Worm (Caenorhabditis elegans): Measurements from ENCODE around the gene ZK899.5.
"Not testable (repeated sequence)": the region's sequence is repeated elsewhere in the genome, so short reads cannot be mapped to it uniquely, and the experiment has no call there.

Gene ZK899.5

ce11 chrX:9460834-9461233 is at the start of gene ZK899.5:
TSS of gene ZK899.5 (minus strand) at chrX:9460934.
- not testable (repeated sequence) for TF ChIP-seq unc-42, eyg-1, hlh-6 (tag; optimal IDR thresholded peaks at IDR 0.05)

- TF ChIP-seq odd-2 (tag; optimal IDR thresholded peaks at IDR 0.05) (no peak), ceh-45 (GFP tag; IDR thresholded peaks at IDR 0.05) (no peak), hlh-8 (tag; optimal IDR thresholded peaks at IDR 0.05) (no peak), dmd-4 (tag; optimal IDR thresholded peaks at IDR 0.05; ENCODE audit: borderline replicate concordance) (no peak), rnt-1 (tag; optimal IDR thresholded peaks at IDR 0.05) (no peak), ceh-22 (tag; optimal IDR thresholded peaks at IDR 0.05) (no peak), nhr-232 (tag; optimal IDR thresholded peaks at IDR 0.05) (no peak), fkh-10 (GFP tag; optimal IDR thresholded peaks at IDR 0.05) (no peak), ceh-6 (GFP tag; optimal IDR thresholded peaks at IDR 0.05) (no peak), ets-4 (tag; optimal IDR thresholded peaks at IDR 0.05) (no peak), ceh-9 (tag; optimal IDR thresholded peaks at IDR 0.05) (no peak)
These were observed 49.7 kb upstream of the ZK899.5 start for ce11 chrX:9510448-9510847.

ce11 chrX:9509922-9510321 is 49.2 kb upstream of the ZK899.5 start:
- TF ChIP-seq ceh-9 (tag; optimal IDR thresholded peaks at IDR 0.05) (no peak), ceh-31 (tag; optimal IDR thresholded peaks at IDR 0.05) (peak; percentile 56), unc-42 (tag; optimal IDR thresholded peaks at IDR 0.05) (peak; percentile 97)

ce11 chrX:9509516-9509915 is 48.8 kb upstream of the ZK899.5 start:
- TF ChIP-seq sdc-2 (tag; optimal IDR thresholded peaks at IDR 0.05), result no peak

- TF ChIP-seq Y22D7AL.16 (tag; optimal IDR thresholded peaks at IDR 0.05) (no peak), ceh-30 (tag; optimal IDR thresholded peaks at IDR 0.05) (no peak)
These were observed 47.8 kb upstream of the ZK899.5 start for ce11 chrX:9508426-9509010.

- TF ChIP-seq fax-1 (tag; optimal IDR thresholded peaks at IDR 0.05), result no peak
- TF ChIP-seq ceh-34 (tag; optimal IDR thresholded peaks at IDR 0.05), result peak; percentile 37
- no peak for TF ChIP-seq tbx-2 (tag; optimal IDR thresholded peaks at IDR 0.05)
- peak; percentile 3 for TF ChIP-seq sdc-2 (tag; optimal IDR thresholded peaks at IDR 0.05)
- no peak for TF ChIP-seq ahr-1 (tag; optimal IDR thresholded peaks at IDR 0.05)
- 0 out of 2 replicates have a peak, but pooled peaks have one; percentile 39 for TF ChIP-seq ceh-45 (GFP tag; IDR thresholded peaks at IDR 0.05)
- TF ChIP-seq ceh-31 (tag; optimal IDR thresholded peaks at IDR 0.05), result peak; percentile 20
- peak; percentile 24 for TF ChIP-seq fkh-6 (tag; optimal IDR thresholded peaks at IDR 0.05)
- peak; percentile 96 for TF ChIP-seq unc-42 (tag; optimal IDR thresholded peaks at IDR 0.05)
These were observed 45.6 kb upstream of the ZK899.5 start for ce11 chrX:9506341-9506740.

ce11 chrX:9504911-9505397 is 44.2 kb upstream of the ZK899.5 start:
- no peak for TF ChIP-seq hlh-15 (tag; optimal IDR thresholded peaks at IDR 0.05)
- TF ChIP-seq hlh-6 (tag; optimal IDR thresholded peaks at IDR 0.05), result no peak
- TF ChIP-seq ref-2 (tag; optimal IDR thresholded peaks at IDR 0.05), result peak; percentile 1
- TF ChIP-seq ceh-31 (tag; optimal IDR thresholded peaks at IDR 0.05), result peak; percentile 13
- no peak for TF ChIP-seq pha-2 (tag; optimal IDR thresholded peaks at IDR 0.05)
- no peak for TF ChIP-seq hlh-8 (tag; optimal IDR thresholded peaks at IDR 0.05)
- no peak for TF ChIP-seq nfya-1 (tag; optimal IDR thresholded peaks at IDR 0.05)
- no peak for TF ChIP-seq ttx-3 (tag; optimal IDR thresholded peaks at IDR 0.05)
- no peak for TF ChIP-seq K02D7.2 (tag; optimal IDR thresholded peaks at IDR 0.05)
- TF ChIP-seq gmeb-2 (tag; optimal IDR thresholded peaks at IDR 0.05), result no peak
- TF ChIP-seq tbx-2 (tag; optimal IDR thresholded peaks at IDR 0.05), result peak; percentile 8
- no peak for TF ChIP-seq unc-42 (tag; optimal IDR thresholded peaks at IDR 0.05)
